Worm (Caenorhabditis elegans): ENCODE data around the gene srb-13.

The srb-13 gene

ce11 chrII:5157525-5157924, at the start of gene srb-13:
srb-13 (minus strand) TSS chrII:5157625.
- TF ChIP-seq unc-62 (GFP tag; optimal IDR thresholded peaks at IDR 0.05): no peak

ce11 chrII:5205286-5205685, 47.9 kb upstream of the srb-13 start:
- no peak for TF ChIP-seq unc-62 (GFP tag; optimal IDR thresholded peaks at IDR 0.05)

ce11 chrII:5202930-5203329, 45.5 kb upstream of the srb-13 start, which contains the start of gene ampd-1:
ampd-1 (plus strand) TSS chrII:5203322.
- TF ChIP-seq unc-62 (GFP tag; optimal IDR thresholded peaks at IDR 0.05): no peak

- TF ChIP-seq unc-62 (GFP tag; optimal IDR thresholded peaks at IDR 0.05): no peak
Measured at ce11 chrII:5201922-5202562, 44.6 kb upstream of the srb-13 start.

- no peak for TF ChIP-seq unc-62 (GFP tag; optimal IDR thresholded peaks at IDR 0.05)
Measured at ce11 chrII:5200987-5201582, 43.7 kb upstream of the srb-13 start.

ce11 chrII:5199497-5199896, 42.1 kb upstream of the srb-13 start, which contains the start of gene msp-50:
msp-50 (plus strand) TSS chrII:5199797.
- TF ChIP-seq unc-62 (GFP tag; optimal IDR thresholded peaks at IDR 0.05): no peak

ce11 chrII:5195504-5195903, 38.1 kb upstream of the srb-13 start, which contains the start of gene C34F11.5:
C34F11.5 (plus strand) TSS chrII:5195804.
- TF ChIP-seq unc-62 (GFP tag; optimal IDR thresholded peaks at IDR 0.05): no peak

- TF ChIP-seq unc-62 (GFP tag; optimal IDR thresholded peaks at IDR 0.05): no peak
Measured at ce11 chrII:5194066-5194465, 36.6 kb upstream of the srb-13 start, which contains the start of gene msp-49. msp-49 (plus strand) TSS chrII:5194366.

- TF ChIP-seq unc-62 (GFP tag; optimal IDR thresholded peaks at IDR 0.05): no peak
Measured at ce11 chrII:5191766-5192165, 34.3 kb upstream of the srb-13 start.

- TF ChIP-seq unc-62 (GFP tag; optimal IDR thresholded peaks at IDR 0.05): no peak
Measured at ce11 chrII:5187934-5188333, 30.5 kb upstream of the srb-13 start.

- no peak for TF ChIP-seq unc-62 (GFP tag; optimal IDR thresholded peaks at IDR 0.05)
Measured at ce11 chrII:5187469-5187868, 30.0 kb upstream of the srb-13 start, which contains the start of gene crh-2. crh-2 (minus strand) TSS chrII:5187569.

ce11 chrII:5186870-5187269, 29.4 kb upstream of the srb-13 start:
- no peak for TF ChIP-seq unc-62 (GFP tag; optimal IDR thresholded peaks at IDR 0.05)

ce11 chrII:5185955-5186539, 28.6 kb upstream of the srb-13 start:
- TF ChIP-seq unc-62 (GFP tag; optimal IDR thresholded peaks at IDR 0.05): no peak

ce11 chrII:5184661-5185545, 27.5 kb upstream of the srb-13 start:
- TF ChIP-seq unc-62 (GFP tag; optimal IDR thresholded peaks at IDR 0.05): no peak

- no peak for TF ChIP-seq unc-62 (GFP tag; optimal IDR thresholded peaks at IDR 0.05)
Measured at ce11 chrII:5183207-5183606, 25.8 kb upstream of the srb-13 start.

ce11 chrII:5182451-5182850, 25.0 kb upstream of the srb-13 start:
- TF ChIP-seq unc-62 (GFP tag; optimal IDR thresholded peaks at IDR 0.05): no peak

All from whole organism, dauer.